Worm (Caenorhabditis elegans) whole organism, L3 larva: ENCODE results near the gene nduf-2.2.

Source experiments
- R02D3.7 ChIP-seq: fragments of 150-350 bp; optimal IDR thresholded peaks from 2 replicates; lab custom pipeline; 2014; ENCODE audit warnings: missing biosample characterization, missing genetic modification characterization
- aly-2 ChIP-seq: fragments of 150-350 bp; optimal IDR thresholded peaks from 2 replicates; lab custom pipeline; 2014; ENCODE audit warnings: missing biosample characterization, missing genetic modification characterization
- ama-1 ChIP-seq: fragments of 150-350 bp; optimal IDR thresholded peaks from 2 replicates; lab custom pipeline; 2018
- ceh-16 ChIP-seq: sonication (generic microtip); optimal IDR thresholded peaks from 2 replicates; lab custom pipeline; 2017; ENCODE audit warnings: missing biosample characterization, missing genetic modification characterization
- ceh-28 ChIP-seq: fragments of 150-350 bp; optimal IDR thresholded peaks from 2 replicates; lab custom pipeline; 2014; ENCODE audit warnings: missing biosample characterization, missing genetic modification reagents, missing genetic modification characterization
- ceh-82 ChIP-seq: fragments of 150-350 bp; optimal IDR thresholded peaks from 2 replicates; lab custom pipeline; 2014; ENCODE audit warnings: missing biosample characterization, missing genetic modification characterization
- daf-12 ChIP-seq: fragments of 150-350 bp; optimal IDR thresholded peaks from 2 replicates; lab custom pipeline; 2014; ENCODE audit warnings: missing biosample characterization, missing genetic modification reagents, missing genetic modification characterization
- egl-27 ChIP-seq: sonication (generic microtip); optimal IDR thresholded peaks from 4 replicates; lab custom pipeline; 2017; ENCODE audit warnings: missing biosample characterization, missing genetic modification reagents, missing genetic modification characterization
- egl-5 ChIP-seq: fragments of 150-350 bp; optimal IDR thresholded peaks from 2 replicates; lab custom pipeline; 2017; ENCODE audit warnings: missing biosample characterization, missing genetic modification reagents, missing genetic modification characterization, inconsistent platforms
- elt-1 ChIP-seq: fragments of 150-350 bp; optimal IDR thresholded peaks from 2 replicates; lab custom pipeline; 2014; ENCODE audit warnings: missing biosample characterization, missing genetic modification characterization
- elt-2 ChIP-seq: sonication (generic microtip); optimal IDR thresholded peaks from 2 replicates; lab custom pipeline; 2016; ENCODE audit warnings: missing genetic modification reagents, mild to moderate bottlenecking, missing genetic modification characterization, missing compliant biosample characterization
- eor-1 ChIP-seq, 2 experiments: fragments of 150-350 bp; optimal IDR thresholded peaks; 2 replicates each; lab custom pipeline; 2014 to 2018; ENCODE audit warnings: missing biosample characterization in 2 of 2, missing genetic modification characterization in 2 of 2
- fkh-10 ChIP-seq: sonication (generic microtip); optimal IDR thresholded peaks from 2 replicates; lab custom pipeline; 2017; ENCODE audit warnings: missing biosample characterization, missing genetic modification reagents, missing genetic modification characterization
- fkh-2 ChIP-seq: fragments of 150-350 bp; optimal IDR thresholded peaks from 2 replicates; lab custom pipeline; 2014; ENCODE audit warnings: missing biosample characterization, missing genetic modification reagents, missing genetic modification characterization
- fos-1 ChIP-seq: fragments of 150-350 bp; optimal IDR thresholded peaks from 2 replicates; lab custom pipeline; 2014; ENCODE audit warnings: missing biosample characterization, missing genetic modification characterization
- hmg-11 ChIP-seq: sonication (generic microtip); optimal IDR thresholded peaks from 2 replicates; lab custom pipeline; 2016; ENCODE audit warnings: missing genetic modification characterization, missing compliant biosample characterization
- jun-1 ChIP-seq: fragments of 150-350 bp; optimal IDR thresholded peaks from 2 replicates; lab custom pipeline; 2014; ENCODE audit warnings: missing biosample characterization, missing genetic modification reagents, missing genetic modification characterization
- lin-15B ChIP-seq: fragments of 150-350 bp; optimal IDR thresholded peaks from 2 replicates; lab custom pipeline; 2014; ENCODE audit warnings: missing biosample characterization, missing genetic modification characterization
- lin-39 ChIP-seq: fragments of 150-350 bp; optimal IDR thresholded peaks from 2 replicates; lab custom pipeline; 2018; ENCODE audit warnings: missing biosample characterization, missing genetic modification reagents, missing genetic modification characterization
- lsy-12 ChIP-seq: sonication (generic microtip); optimal IDR thresholded peaks from 2 replicates; lab custom pipeline; 2016; ENCODE audit warnings: mild to moderate bottlenecking, missing genetic modification characterization, missing compliant biosample characterization
- mdl-1 ChIP-seq: fragments of 150-350 bp; optimal IDR thresholded peaks from 2 replicates; lab custom pipeline; 2014; ENCODE audit warnings: missing biosample characterization, missing genetic modification characterization
- mml-1 ChIP-seq: fragments of 150-350 bp; sonication (generic microtip); optimal IDR thresholded peaks from 3 replicates; lab custom pipeline; 2014; ENCODE audit warnings: missing biosample characterization, missing genetic modification characterization
- nfya-1 ChIP-seq: sonication (generic microtip); optimal IDR thresholded peaks from 2 replicates; lab custom pipeline; 2017; ENCODE audit warnings: missing genetic modification characterization, mild to moderate bottlenecking, missing compliant biosample characterization, antibody characterized with exemption, moderate library complexity; ENCODE audit not compliant: insufficient read depth
- nhr-11 ChIP-seq: fragments of 150-350 bp; optimal IDR thresholded peaks from 2 replicates; lab custom pipeline; 2014; ENCODE audit warnings: missing biosample characterization, missing genetic modification characterization
- nhr-12 ChIP-seq: fragments of 150-350 bp; optimal IDR thresholded peaks from 2 replicates; lab custom pipeline; 2014; ENCODE audit warnings: missing biosample characterization, missing genetic modification characterization
- nhr-23 ChIP-seq: fragments of 150-350 bp; optimal IDR thresholded peaks from 2 replicates; lab custom pipeline; 2014; ENCODE audit warnings: missing biosample characterization, missing genetic modification reagents, missing genetic modification characterization
- nhr-237 ChIP-seq: fragments of 150-350 bp; optimal IDR thresholded peaks from 2 replicates; lab custom pipeline; 2014; ENCODE audit warnings: missing biosample characterization, missing genetic modification characterization
- nhr-25 ChIP-seq: sonication (generic microtip); optimal IDR thresholded peaks from 2 replicates; lab custom pipeline; 2017; ENCODE audit warnings: missing biosample characterization, missing genetic modification characterization
- nhr-43 ChIP-seq: sonication (generic microtip); optimal IDR thresholded peaks from 2 replicates; lab custom pipeline; 2016; ENCODE audit warnings: mild to moderate bottlenecking, missing genetic modification characterization, missing compliant biosample characterization; ENCODE audit not compliant: poor library complexity, severe bottlenecking
- nhr-77 ChIP-seq: fragments of 150-350 bp; optimal IDR thresholded peaks from 2 replicates; lab custom pipeline; 2014; ENCODE audit warnings: missing biosample characterization, missing genetic modification characterization
- pha-4 ChIP-seq: fragments of 150-350 bp; optimal IDR thresholded peaks from 2 replicates; lab custom pipeline; 2014; ENCODE audit warnings: missing biosample characterization, missing genetic modification reagents, missing genetic modification characterization
- sea-2 ChIP-seq: fragments of 150-350 bp; sonication (generic microtip); optimal IDR thresholded peaks from 4 replicates; lab custom pipeline; 2014; ENCODE audit warnings: missing biosample characterization, missing genetic modification reagents, missing genetic modification characterization
- skn-1 ChIP-seq: fragments of 150-350 bp; optimal IDR thresholded peaks from 2 replicates; lab custom pipeline; 2014; ENCODE audit warnings: missing biosample characterization, missing genetic modification characterization
- snpc-4 ChIP-seq: fragments of 150-350 bp; optimal IDR thresholded peaks from 2 replicates; lab custom pipeline; 2014; ENCODE audit warnings: missing biosample characterization, missing genetic modification characterization
- unc-62 ChIP-seq: fragments of 150-350 bp; sonication (generic microtip); optimal IDR thresholded peaks from 4 replicates; lab custom pipeline; 2014; ENCODE audit warnings: missing biosample characterization, missing genetic modification reagents, missing genetic modification characterization
- zag-1 ChIP-seq: fragments of 150-350 bp; optimal IDR thresholded peaks from 2 replicates; lab custom pipeline; 2014; ENCODE audit warnings: missing biosample characterization, missing genetic modification characterization
- ztf-11 ChIP-seq: fragments of 150-350 bp; optimal IDR thresholded peaks from 2 replicates; lab custom pipeline; 2014; ENCODE audit warnings: missing biosample characterization, missing genetic modification characterization
- ztf-4 ChIP-seq: fragments of 150-350 bp; optimal IDR thresholded peaks from 2 replicates; lab custom pipeline; 2014; ENCODE audit warnings: missing biosample characterization, missing genetic modification characterization

Gene nduf-2.2

DNA sequence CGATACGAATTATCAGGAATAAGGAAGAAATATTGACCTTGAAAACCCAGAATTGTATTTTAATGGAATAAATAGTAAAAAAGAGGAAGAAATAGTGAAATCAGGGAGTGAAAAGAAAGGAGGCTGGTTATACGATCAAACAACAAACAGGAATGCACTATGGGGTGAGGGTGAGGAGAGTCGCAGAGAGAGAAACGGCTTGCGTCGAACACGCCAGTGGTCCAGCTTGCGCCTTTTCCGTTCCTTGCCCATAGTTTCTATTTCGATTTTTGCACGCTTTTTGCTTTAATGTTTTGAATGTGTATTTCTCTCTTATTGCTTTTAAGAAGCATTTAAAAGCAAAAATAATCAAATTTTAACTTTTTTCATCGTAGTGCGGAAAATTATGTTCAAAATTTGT lies 11.4 kb upstream of the nduf-2.2 start (continued):
- TF ChIP-seq daf-12 (tag; lab: Kevin White, UChicago), result no peak
- peak; percentile 84 for TF ChIP-seq lin-15B (tag; lab: Kevin White, UChicago)
- TF ChIP-seq ceh-28 (tag; lab: Kevin White, UChicago), result peak; percentile 27
- peak; percentile 81 for TF ChIP-seq nfya-1 (tag; lab: Kevin White, UChicago)
- TF ChIP-seq, all 47 proteins: peak for 22

DNA sequence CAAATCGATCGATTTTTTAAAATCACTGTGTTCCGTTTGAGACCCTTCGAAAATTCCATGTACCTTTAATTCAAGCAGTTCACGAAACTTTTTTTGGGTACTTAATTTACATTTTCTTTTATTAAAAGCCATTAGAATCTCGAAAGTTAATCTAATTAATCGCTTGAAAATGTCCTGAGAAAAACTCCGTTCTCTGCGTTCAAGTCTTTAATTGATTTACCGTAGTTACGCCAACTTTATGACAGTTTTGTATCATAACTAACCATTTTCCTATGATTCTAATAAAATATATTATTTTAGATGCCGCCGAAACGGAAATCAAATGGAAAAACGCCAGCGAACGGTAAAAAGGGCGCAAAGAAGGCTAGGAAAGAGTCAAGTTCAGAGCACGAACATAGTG lies 10.8 kb upstream of the nduf-2.2 start, which contains the start of gene jhdm-1:
Gene jhdm-1 (plus strand): TSS at position 301 of the 400 bp plus-strand sequence.
- TF ChIP-seq aly-2 (tag; lab: Kevin White, UChicago) (no peak), nhr-25 (tag; lab: Kevin White, UChicago) (no peak), nhr-12 (no peak), nhr-77 (tag; lab: Kevin White, UChicago) (no peak), fkh-2 (no peak), sea-2 (no peak), nhr-23 (tag; lab: Kevin White, UChicago) (no peak), lsy-12 (no peak), eor-1 (tag; optimal IDR thresholded peaks at IDR 0.05; lab: Kevin White, UChicago) (no peak), ceh-82 (tag; lab: Kevin White, UChicago) (no peak), mdl-1 (no peak), nhr-11 (tag; lab: Kevin White, UChicago) (no peak), nhr-237 (tag; lab: Kevin White, UChicago) (no peak), pha-4 (tag; lab: Kevin White, UChicago) (no peak), hmg-11 (tag; lab: Kevin White, UChicago) (no peak)

DNA sequence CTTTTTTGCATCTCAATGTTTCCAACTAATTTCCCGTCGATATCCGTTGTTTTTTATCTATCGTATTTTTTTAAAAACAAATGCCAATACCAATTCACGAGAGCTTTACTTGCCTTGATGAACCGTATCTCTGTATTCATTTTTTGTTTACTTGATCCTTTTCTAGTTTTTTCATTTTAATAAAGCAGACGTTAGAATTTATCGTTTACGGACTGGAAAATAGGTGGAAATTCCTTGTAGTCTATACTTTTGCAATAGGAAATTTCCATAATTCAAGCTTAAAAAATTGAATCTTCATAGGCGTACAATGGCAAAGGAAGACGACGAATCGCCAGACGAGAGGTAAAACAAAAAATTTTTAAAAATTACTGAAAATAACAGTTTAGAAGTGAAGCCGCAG lies 5.2 kb upstream of the nduf-2.2 start, which contains the start of gene algn-1:
Gene algn-1 (plus strand): TSS at position 301 of the 400 bp plus-strand sequence.
- no peak for TF ChIP-seq nhr-77 (tag; lab: Kevin White, UChicago)
- TF ChIP-seq fkh-10 (GFP tag; lab: Kevin White, UChicago), result no peak
- no peak for TF ChIP-seq lin-39 (tag; lab: Kevin White, UChicago)
- no peak for TF ChIP-seq lin-15B (tag; lab: Kevin White, UChicago)
- TF ChIP-seq sea-2, result no peak
- no peak for TF ChIP-seq ceh-82 (tag; lab: Kevin White, UChicago)
- TF ChIP-seq egl-5 (tag; lab: Kevin White, UChicago), result no peak
- TF ChIP-seq nhr-43 (tag; lab: Kevin White, UChicago), result no peak
- no peak for TF ChIP-seq lsy-12
- no peak for TF ChIP-seq elt-2
- no peak for TF ChIP-seq R02D3.7 (tag; lab: Kevin White, UChicago)
- TF ChIP-seq ama-1 (lab: Kevin White, UChicago), result no peak
- TF ChIP-seq nfya-1 (tag; lab: Kevin White, UChicago), result no peak
- no peak for TF ChIP-seq hmg-11 (tag; lab: Kevin White, UChicago)

DNA sequence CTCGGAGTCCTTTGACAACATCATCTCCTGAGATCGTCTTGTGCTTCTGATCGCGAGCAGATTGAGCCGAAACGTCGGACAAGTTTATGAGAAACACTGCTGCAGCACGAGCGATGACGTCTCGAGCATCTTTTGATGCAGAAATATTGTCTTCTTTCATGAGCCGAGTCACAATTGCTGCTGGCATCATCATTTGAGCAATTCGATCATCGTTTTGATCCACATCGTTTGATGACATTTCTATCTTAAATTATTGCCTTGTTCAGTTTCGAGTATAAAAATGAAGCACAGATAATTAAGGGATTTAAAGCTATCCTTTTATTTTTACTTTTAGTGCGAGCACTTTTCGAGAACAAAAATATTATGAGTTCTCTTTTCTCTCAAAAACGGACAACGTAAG lies 2.4 kb upstream of the nduf-2.2 start, which contains the start of gene T26A5.8:
Gene T26A5.8 (minus strand): TSS at position 247 of the 400 bp plus-strand sequence.
- TF ChIP-seq lsy-12 (peak; percentile 30), nfya-1 (tag; lab: Kevin White, UChicago) (peak; percentile 10), ztf-11 (no peak), elt-2 (peak; percentile 20), unc-62 (GFP tag; lab: Kevin White, UChicago) (no peak), daf-12 (tag; lab: Kevin White, UChicago) (no peak), nhr-11 (tag; lab: Kevin White, UChicago) (no peak), nhr-43 (tag; lab: Kevin White, UChicago) (peak; percentile 40), ama-1 (lab: Kevin White, UChicago) (peak; percentile 96)

DNA sequence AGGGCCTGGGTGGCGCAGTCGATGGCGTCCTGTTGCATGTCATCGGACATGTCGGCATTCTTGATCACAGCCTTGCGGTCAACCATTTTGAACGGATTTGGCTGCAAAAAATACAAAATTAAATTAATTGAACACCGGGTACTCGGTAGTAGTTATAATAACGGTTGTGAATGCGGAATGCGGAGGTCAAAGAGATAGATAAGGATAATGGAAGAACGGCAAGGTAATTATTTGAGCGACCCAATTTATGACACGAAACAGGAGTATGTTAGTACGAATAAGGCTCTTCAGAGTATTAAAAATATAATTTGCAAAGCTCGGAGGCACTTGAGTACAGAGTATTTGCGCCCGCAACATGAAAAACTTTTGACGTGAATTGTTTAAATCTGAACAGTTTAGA lies 1.3 kb upstream of the nduf-2.2 start, which contains the start of gene dlc-1:
Gene dlc-1 (minus strand): TSS at position 101 of the 400 bp plus-strand sequence.
- TF ChIP-seq elt-1 (tag; lab: Kevin White, UChicago), result no peak
- no peak for TF ChIP-seq nhr-25 (tag; lab: Kevin White, UChicago)

DNA sequence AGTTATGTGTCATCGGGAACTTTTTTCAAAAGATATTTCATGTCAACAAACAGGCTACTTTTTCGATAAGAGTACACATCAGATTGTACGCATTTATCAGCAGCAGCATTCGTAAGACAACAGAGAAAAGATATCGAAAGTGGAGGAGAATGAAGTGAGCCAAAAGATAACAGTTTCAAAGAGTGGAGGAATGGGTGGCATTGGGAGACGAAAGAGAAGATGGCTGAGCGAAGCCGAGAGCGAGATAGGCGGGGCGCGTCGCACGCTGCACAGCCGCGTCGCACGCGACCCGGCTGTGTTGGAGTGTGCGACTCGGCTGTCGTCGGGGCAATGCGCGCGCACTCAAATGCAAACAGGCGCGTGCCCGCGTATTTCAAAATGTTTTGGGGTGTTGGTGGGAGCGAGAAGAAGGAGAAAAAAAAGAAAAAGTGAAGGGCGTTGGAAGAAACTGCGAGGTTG lies 880 bp upstream of the nduf-2.2 start:
- TF ChIP-seq zag-1 (tag; lab: Kevin White, UChicago), result no peak
- TF ChIP-seq ztf-11, result no peak
- TF ChIP-seq jun-1, result peak; percentile 92
- no peak for TF ChIP-seq ceh-16
- peak; percentile 97 for TF ChIP-seq lin-39 (tag; lab: Kevin White, UChicago)
- TF ChIP-seq skn-1 (tag; lab: Kevin White, UChicago), result no peak
- peak; percentile 44 for TF ChIP-seq nhr-11 (tag; lab: Kevin White, UChicago)
- TF ChIP-seq hmg-11 (tag; lab: Kevin White, UChicago), result no peak
- TF ChIP-seq nfya-1 (tag; lab: Kevin White, UChicago), result peak; percentile 97
- TF ChIP-seq lsy-12, result peak; percentile 93
- no peak for TF ChIP-seq ztf-4 (tag; lab: Kevin White, UChicago)
- TF ChIP-seq eor-1 (tag; optimal IDR thresholded peaks at IDR 0.05; lab: Kevin White, UChicago), result no peak
- no peak for TF ChIP-seq egl-5 (tag; lab: Kevin White, UChicago)
- TF ChIP-seq egl-27, result peak; percentile 43
- peak; percentile 33 for TF ChIP-seq fos-1 (tag; lab: Kevin White, UChicago)
- TF ChIP-seq ama-1 (lab: Kevin White, UChicago), result peak; percentile 50
- TF ChIP-seq nhr-237 (tag; lab: Kevin White, UChicago), result no peak
- TF ChIP-seq snpc-4 (tag; lab: Kevin White, UChicago), result peak; percentile 49
- TF ChIP-seq elt-2, result peak; percentile 99
- TF ChIP-seq mml-1 (tag; lab: Kevin White, UChicago), result no peak
- peak; percentile 72 for TF ChIP-seq ceh-28 (tag; lab: Kevin White, UChicago)
- peak; percentile 86 for TF ChIP-seq pha-4 (tag; lab: Kevin White, UChicago)
- TF ChIP-seq elt-1 (tag; lab: Kevin White, UChicago), result peak; percentile 25
- TF ChIP-seq unc-62 (GFP tag; lab: Kevin White, UChicago), result no peak
- TF ChIP-seq fkh-10 (GFP tag; lab: Kevin White, UChicago), result no peak
